Fruit fly (Drosophila melanogaster): ENCODE data around the gene U4-U6-60K.

Gene U4-U6-60K

dm6 chr3L:17532197-17532596, 18.5 kb upstream of the U4-U6-60K start:
- TF ChIP-seq z (GFP tag; IDR thresholded peaks at IDR 0.05) = no peak
- TF ChIP-seq D19A (tag; optimal IDR thresholded peaks at IDR 0.05) = peak; percentile 31
- TF ChIP-seq trem (tag; optimal IDR thresholded peaks at IDR 0.05) = peak; percentile 40
- no peak for TF ChIP-seq CG6813 (GFP tag; optimal IDR thresholded peaks at IDR 0.05)
- no peak for TF ChIP-seq CG12236 (GFP tag; optimal IDR thresholded peaks at IDR 0.05)
- peak in 1 of 3 experiments; percentile 40 for TF ChIP-seq lola (GFP tag; optimal IDR thresholded peaks at IDR 0.05)
- no peak for TF ChIP-seq hkb (optimal IDR thresholded peaks at IDR 0.05)
- peak; percentile 42; the same call in 1 of the 2 replicates for TF ChIP-seq hkb (GFP tag; IDR thresholded peaks at IDR 0.05)
- TF ChIP-seq Fer3 (tag; optimal IDR thresholded peaks at IDR 0.05) = peak; percentile 4
- TF ChIP-seq Atf-2 (GFP tag; optimal IDR thresholded peaks at IDR 0.05) = no peak
- no peak for TF ChIP-seq CG17186 (GFP tag; optimal IDR thresholded peaks at IDR 0.05)
- peak; percentile 11 for TF ChIP-seq CG15011 (GFP tag; optimal IDR thresholded peaks at IDR 0.05)
- no peak; the same call in 1 of the 2 replicates for TF ChIP-seq E2f2 (GFP tag; IDR thresholded peaks at IDR 0.05)
- peak; percentile 47; the same call in 1 of the 2 replicates for TF ChIP-seq chm (GFP tag; IDR thresholded peaks at IDR 0.05)
- TF ChIP-seq CG15269 (tag; optimal IDR thresholded peaks at IDR 0.05) = peak; percentile 36
- TF ChIP-seq CG2120 (GFP tag; optimal IDR thresholded peaks at IDR 0.05) = peak; percentile 33
- TF ChIP-seq Elba2 (GFP tag; optimal IDR thresholded peaks at IDR 0.05) = no peak
- peak; percentile 16 for TF ChIP-seq CG4820 (GFP tag; optimal IDR thresholded peaks at IDR 0.05)
- peak in 1 of 2 experiments; percentile 32 for TF ChIP-seq Hr51 (GFP tag; optimal IDR thresholded peaks at IDR 0.05)
- no peak for TF ChIP-seq shn (GFP tag; optimal IDR thresholded peaks at IDR 0.05)
- TF ChIP-seq CG10209 (GFP tag; optimal IDR thresholded peaks at IDR 0.05) = peak; percentile 10
- TF ChIP-seq insv (GFP tag; optimal IDR thresholded peaks at IDR 0.05) = no peak
- TF ChIP-seq CG10267 (tag; optimal IDR thresholded peaks at IDR 0.05) = peak; percentile 12
- no peak for TF ChIP-seq Kr (GFP tag; optimal IDR thresholded peaks at IDR 0.05)
- TF ChIP-seq Asciz (GFP tag; optimal IDR thresholded peaks at IDR 0.05) = peak; percentile 44
- peak; percentile 26 for TF ChIP-seq CG17385 (GFP tag; optimal IDR thresholded peaks at IDR 0.05)
- peak; percentile 49 for TF ChIP-seq grau (tag; optimal IDR thresholded peaks at IDR 0.05)
- TF ChIP-seq CG6791 (GFP tag; IDR thresholded peaks at IDR 0.05; ENCODE audit: partially characterized antibody) = no peak
- TF ChIP-seq rib (GFP tag; IDR thresholded peaks at IDR 0.05) = no peak
- TF ChIP-seq CG4854 (GFP tag; optimal IDR thresholded peaks at IDR 0.05) = peak; percentile 26
- no peak for TF ChIP-seq tap (tag; optimal IDR thresholded peaks at IDR 0.05)
- TF ChIP-seq CG11085 (GFP tag; IDR thresholded peaks at IDR 0.05) = no peak
- peak; percentile 41 for TF ChIP-seq CG14710 (tag; optimal IDR thresholded peaks at IDR 0.05)
- peak; percentile 25; the same call in 1 of the 2 replicates for TF ChIP-seq esg (GFP tag; conservative IDR thresholded peaks at IDR 0.05)
- no peak for TF ChIP-seq CG4360 (GFP tag; IDR thresholded peaks at IDR 0.05)
- no peak for TF ChIP-seq chinmo (GFP tag; IDR thresholded peaks at IDR 0.05; ENCODE audit: partially characterized antibody)
- peak; percentile 78 for TF ChIP-seq Med (GFP tag)
- TF ChIP-seq salm (tag; optimal IDR thresholded peaks at IDR 0.05) = peak; percentile 16
- peak; percentile 42 for TF ChIP-seq CoRest (tag; optimal IDR thresholded peaks at IDR 0.05)
- peak; percentile 54 for TF ChIP-seq phol (tag; optimal IDR thresholded peaks at IDR 0.05)
- no peak for TF ChIP-seq CG7372 (GFP tag; IDR thresholded peaks at IDR 0.05)
- no peak for TF ChIP-seq psq (GFP tag; optimal IDR thresholded peaks at IDR 0.05)
- TF ChIP-seq Sry-δ (GFP tag; optimal IDR thresholded peaks at IDR 0.05) = no peak
- TF ChIP-seq Adf1 (GFP tag; IDR thresholded peaks at IDR 0.05) = no peak
- TF ChIP-seq caup (GFP tag; optimal IDR thresholded peaks at IDR 0.05; ENCODE audit: severe bottlenecking) = no peak
- TF ChIP-seq cas (GFP tag; IDR thresholded peaks at IDR 0.05) = no peak
- TF ChIP-seq sob (GFP tag; IDR thresholded peaks at IDR 0.05) = no peak
- TF ChIP-seq CG15073 (GFP tag; optimal IDR thresholded peaks at IDR 0.05) = peak; percentile 4
- peak; percentile 69 for TF ChIP-seq CG2678 (tag; optimal IDR thresholded peaks at IDR 0.05)
- no peak for TF ChIP-seq ham (GFP tag; IDR thresholded peaks at IDR 0.05)
- peak; percentile 23 for TF ChIP-seq CG18619 (GFP tag; optimal IDR thresholded peaks at IDR 0.05)
